Worm (Caenorhabditis elegans) whole organism, early embryonic: ENCODE measurements around the gene lon-3.

Experiments
- aly-1 ChIP-seq: sonication (generic microtip); optimal IDR thresholded peaks from 2 replicates; lab custom pipeline; 2016; ENCODE audit warnings: missing genetic modification characterization, missing compliant biosample characterization
- ama-1 ChIP-seq: fragments of 150-350 bp; optimal IDR thresholded peaks from 2 replicates; lab custom pipeline; 2014
- tbx-37 ChIP-seq: fragments of 200-800 bp; sonication (Bioruptor generic); conservative IDR thresholded peaks from 2 replicates; pipeline ENCODE4 v1.3.6; 2022; ENCODE audit warnings: missing genetic modification reagents, missing genetic modification characterization, missing compliant biosample characterization

DNA sequence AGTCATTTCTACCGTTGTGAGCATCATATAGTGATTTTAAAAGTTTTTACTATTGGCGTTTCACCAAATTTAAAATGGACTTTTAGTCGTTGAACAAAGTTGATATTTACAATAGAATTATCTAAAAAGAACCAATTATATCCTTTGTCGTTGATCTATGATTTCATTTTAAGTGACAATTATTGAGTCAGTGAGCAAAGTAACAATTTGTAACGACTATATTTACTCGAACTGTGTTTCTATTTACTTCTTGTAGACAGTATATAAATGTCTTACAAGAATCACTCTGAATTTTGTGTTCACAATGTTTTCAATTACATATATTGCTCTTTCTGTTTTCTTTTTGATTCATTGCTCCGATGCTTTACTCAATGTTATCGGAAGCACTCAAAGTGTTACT lies 42.7 kb upstream of the lon-3 start, which contains the start of gene ttr-22:
- no peak for TF ChIP-seq aly-1 (tag; lab: Kevin White, UChicago)
- no peak for TF ChIP-seq ama-1
- no peak for TF ChIP-seq tbx-37 (GFP tag; lab: Robert Waterston, UW)
